Fruit fly (Drosophila melanogaster) whole organism, embryonic: ENCODE measurements around the gene CG14903.
A peak's percentile ranks its signal among the peaks of the same experiment; 100 is the strongest.

Experiments used
- Antp ChIP-seq: fragments of 200-800 bp; sonication (Bioruptor generic); optimal IDR thresholded peaks from 3 replicates; lab custom pipeline; 2016; ENCODE audit warnings: missing biosample characterization, missing genetic modification characterization
- Bgb ChIP-seq: fragments of 200-800 bp; sonication (Bioruptor generic); IDR thresholded peaks from 2 replicates; pipeline ENCODE4 v1.3.6; 2022; ENCODE audit warnings: missing biosample characterization, missing genetic modification characterization; ENCODE audit not compliant: partially characterized antibody
- CG10147 ChIP-seq: fragments of 200-800 bp; sonication (Bioruptor generic); optimal IDR thresholded peaks from 2 replicates; lab custom pipeline; 2019; ENCODE audit warnings: missing biosample characterization, mild to moderate bottlenecking, missing genetic modification characterization, moderate library complexity
- CG11093 ChIP-seq: fragments of 200-800 bp; sonication (Bioruptor generic); IDR thresholded peaks from 3 replicates; pipeline ENCODE4 v1.3.6; 2022; ENCODE audit warnings: missing biosample characterization, missing genetic modification characterization
- CG12236 ChIP-seq: fragments of 200-800 bp; sonication (Bioruptor generic); optimal IDR thresholded peaks from 2 replicates; lab custom pipeline; 2016; ENCODE audit warnings: missing biosample characterization, missing genetic modification characterization
- CG12942 ChIP-seq: fragments of 200-800 bp; sonication (Bioruptor generic); optimal IDR thresholded peaks from 3 replicates; lab custom pipeline; 2016; ENCODE audit warnings: missing biosample characterization, missing genetic modification characterization
- CG13424 ChIP-seq: fragments of 200-800 bp; sonication (Bioruptor generic); optimal IDR thresholded peaks from 2 replicates; lab custom pipeline; 2019; ENCODE audit warnings: missing biosample characterization, mild to moderate bottlenecking, missing genetic modification characterization, moderate library complexity
- CG17186 ChIP-seq: fragments of 200-800 bp; sonication (Bioruptor generic); optimal IDR thresholded peaks from 3 replicates; lab custom pipeline; 2017; ENCODE audit warnings: missing biosample characterization, missing genetic modification reagents, missing genetic modification characterization
- CG17385 ChIP-seq: fragments of 200-800 bp; sonication (Bioruptor generic); optimal IDR thresholded peaks from 3 replicates; lab custom pipeline; 2018; ENCODE audit warnings: missing biosample characterization, mild to moderate bottlenecking, missing genetic modification characterization
- CG17568 ChIP-seq: fragments of 200-800 bp; sonication (Bioruptor generic); optimal IDR thresholded peaks from 2 replicates; lab custom pipeline; 2018; ENCODE audit warnings: missing biosample characterization, mild to moderate bottlenecking, missing genetic modification characterization, moderate library complexity
- CG17829 ChIP-seq: fragments of 200-800 bp; optimal IDR thresholded peaks from 2 replicates; lab custom pipeline; 2019; ENCODE audit warnings: missing biosample characterization, mild to moderate bottlenecking, missing genetic modification characterization, moderate library complexity
- CG2712 ChIP-seq: fragments of 200-800 bp; optimal IDR thresholded peaks from 3 replicates; lab custom pipeline; 2019; ENCODE audit warnings: missing biosample characterization, mild to moderate bottlenecking, missing genetic modification characterization, moderate library complexity
- CG31388 ChIP-seq: fragments of 200-800 bp; sonication (Bioruptor generic); optimal IDR thresholded peaks from 2 replicates; lab custom pipeline; 2016; ENCODE audit warnings: missing biosample characterization, missing genetic modification characterization
- CG3407 ChIP-seq: fragments of 200-800 bp; sonication (Bioruptor generic); optimal IDR thresholded peaks from 2 replicates; lab custom pipeline; 2018; ENCODE audit warnings: missing biosample characterization, mild to moderate bottlenecking, missing genetic modification characterization
- CG4360 ChIP-seq: fragments of 200-800 bp; sonication (Bioruptor generic); IDR thresholded peaks from 2 replicates; pipeline ENCODE4 v1.3.6; 2022; ENCODE audit warnings: missing biosample characterization, missing genetic modification characterization
- CG5245 ChIP-seq: fragments of 200-800 bp; sonication (Bioruptor generic); optimal IDR thresholded peaks from 3 replicates; lab custom pipeline; 2016; ENCODE audit warnings: missing biosample characterization, missing genetic modification characterization
- CG6765 ChIP-seq: fragments of 200-800 bp; sonication (Bioruptor generic); optimal IDR thresholded peaks from 3 replicates; lab custom pipeline; 2017; ENCODE audit warnings: missing biosample characterization, mild to moderate bottlenecking, missing genetic modification characterization
- CG7372 ChIP-seq: fragments of 200-800 bp; sonication (Bioruptor generic); IDR thresholded peaks from 2 replicates; pipeline ENCODE4 v1.3.6; 2022; ENCODE audit warnings: missing biosample characterization, missing genetic modification characterization
- CHES-1-like ChIP-seq: fragments of 200-800 bp; sonication (Bioruptor generic); optimal IDR thresholded peaks from 2 replicates; lab custom pipeline; 2016; ENCODE audit warnings: missing biosample characterization, missing genetic modification characterization
- Dip2 ChIP-seq: fragments of 200-800 bp; sonication (Bioruptor generic); IDR thresholded peaks from 2 replicates; pipeline ENCODE4 v1.3.6; 2022; ENCODE audit warnings: missing biosample characterization, missing genetic modification characterization
- Doc2 ChIP-seq: fragments of 200-800 bp; sonication (Bioruptor generic); IDR thresholded peaks from 2 replicates; pipeline ENCODE4 v1.3.6; 2022; ENCODE audit warnings: missing biosample characterization, missing genetic modification characterization
- Drgx ChIP-seq: fragments of 200-800 bp; sonication (Bioruptor generic); IDR thresholded peaks from 2 replicates; pipeline ENCODE4 v1.3.6; 2022; ENCODE audit warnings: missing biosample characterization, missing genetic modification characterization
- Ets65A ChIP-seq: fragments of 200-800 bp; sonication (Bioruptor generic); peaks from one replicate; lab custom pipeline; 2016; ENCODE audit warnings: missing biosample characterization, missing genetic modification characterization
- GATAe ChIP-seq: fragments of 200-800 bp; sonication (Bioruptor generic); conservative IDR thresholded peaks from 2 replicates; pipeline ENCODE4 v1.3.6; 2022; ENCODE audit warnings: missing biosample characterization, missing genetic modification characterization
- Hmr ChIP-seq: fragments of 200-800 bp; sonication (Bioruptor generic); optimal IDR thresholded peaks from 3 replicates; lab custom pipeline; 2017; ENCODE audit warnings: mild to moderate bottlenecking, missing biosample characterization, missing genetic modification reagents, missing genetic modification characterization
- MBD-R2 ChIP-seq: fragments of 200-800 bp; sonication (Bioruptor generic); IDR thresholded peaks from 2 replicates; pipeline ENCODE4 v1.3.6; 2022; ENCODE audit warnings: missing biosample characterization, missing genetic modification characterization
- Mad ChIP-seq: fragments of 200-800 bp; sonication (Bioruptor generic); optimal IDR thresholded peaks from 2 replicates; lab custom pipeline; 2016; ENCODE audit warnings: missing biosample characterization, missing genetic modification characterization
- Med ChIP-seq: fragments of 200-800 bp; sonication (Bioruptor generic); peaks from one replicate; lab custom pipeline; 2016; ENCODE audit warnings: missing biosample characterization, missing genetic modification characterization, mild to moderate bottlenecking, inconsistent platforms, moderate library complexity
- Myb ChIP-seq: fragments of 200-800 bp; sonication (Bioruptor generic); optimal IDR thresholded peaks from 2 replicates; lab custom pipeline; 2016; ENCODE audit warnings: missing biosample characterization, missing genetic modification characterization
- Nf-YB ChIP-seq: fragments of 200-800 bp; sonication (Bioruptor generic); optimal IDR thresholded peaks from 3 replicates; lab custom pipeline; 2019; ENCODE audit warnings: missing biosample characterization, mild to moderate bottlenecking, missing genetic modification characterization, moderate library complexity
- PHDP ChIP-seq: fragments of 200-800 bp; sonication (Bioruptor generic); optimal IDR thresholded peaks from 3 replicates; lab custom pipeline; 2018; ENCODE audit warnings: missing biosample characterization, mild to moderate bottlenecking, missing genetic modification characterization, moderate library complexity
- Ravus ChIP-seq: fragments of 200-800 bp; sonication (Bioruptor generic); IDR thresholded peaks from 2 replicates; pipeline ENCODE4 v1.3.6; 2022; ENCODE audit warnings: missing biosample characterization, missing genetic modification characterization
- Side ChIP-seq: fragments of 200-800 bp; sonication (Bioruptor generic); optimal IDR thresholded peaks from 2 replicates; lab custom pipeline; 2016; ENCODE audit warnings: missing biosample characterization, missing genetic modification characterization
- Tbp ChIP-seq: fragments of >200 bp; optimal IDR thresholded peaks from 2 replicates; lab custom pipeline; 2018; ENCODE audit warnings: missing biosample characterization, missing genetic modification characterization
- bsh ChIP-seq, 2 experiments: fragments of 200-800 bp; sonication (Bioruptor generic); optimal IDR thresholded peaks; 2 replicates each; lab custom pipeline; 2017 to 2018; ENCODE audit warnings: mild to moderate bottlenecking in 2 of 2, missing biosample characterization in 2 of 2, missing genetic modification characterization in 2 of 2, moderate library complexity in 1 of 2
- croc ChIP-seq: fragments of 200-800 bp; sonication (Bioruptor generic); conservative IDR thresholded peaks from 3 replicates; pipeline ENCODE4 v1.3.6; 2022; ENCODE audit warnings: missing biosample characterization, missing genetic modification characterization
- cwo ChIP-seq: fragments of 200-800 bp; sonication (Bioruptor generic); optimal IDR thresholded peaks from 3 replicates; lab custom pipeline; 2017; ENCODE audit warnings: missing biosample characterization, missing genetic modification characterization, mild to moderate bottlenecking, moderate library complexity, missing genetic modification reagents
- dati ChIP-seq: fragments of 200-800 bp; sonication (Bioruptor generic); IDR thresholded peaks from 2 replicates; pipeline ENCODE4 v1.3.6; 2022; ENCODE audit warnings: missing biosample characterization, missing genetic modification characterization
- esg ChIP-seq: fragments of 200-800 bp; sonication (Bioruptor generic); conservative IDR thresholded peaks from 2 replicates; pipeline ENCODE4 v1.3.6; 2022; ENCODE audit warnings: missing biosample characterization, missing genetic modification characterization
- gt ChIP-seq: fragments of 200-800 bp; sonication (Bioruptor generic); IDR thresholded peaks from 2 replicates; pipeline ENCODE4 v1.3.6; 2022; ENCODE audit warnings: missing biosample characterization, missing genetic modification characterization
- ind ChIP-seq: fragments of 200-800 bp; sonication (Bioruptor generic); optimal IDR thresholded peaks from 3 replicates; lab custom pipeline; 2016; ENCODE audit warnings: missing biosample characterization, missing genetic modification characterization
- jumu ChIP-seq: fragments of 200-800 bp; sonication (Bioruptor generic); optimal IDR thresholded peaks from 3 replicates; lab custom pipeline; 2016; ENCODE audit warnings: missing biosample characterization, missing genetic modification characterization
- kay ChIP-seq: fragments of 200-800 bp; sonication (Bioruptor generic); optimal IDR thresholded peaks from 2 replicates; lab custom pipeline; 2016; ENCODE audit warnings: missing biosample characterization, missing genetic modification characterization
- odd ChIP-seq: fragments of 200-800 bp; sonication (Bioruptor generic); optimal IDR thresholded peaks from 2 replicates; lab custom pipeline; 2017; ENCODE audit warnings: missing biosample characterization, mild to moderate bottlenecking, missing genetic modification characterization
- pan ChIP-seq, 4 experiments: fragments of >200 bp in 3 of 4; fragments of 200-800 bp in 1 of 4; sonication (Bioruptor generic) in 1 of 4; optimal IDR thresholded peaks in 3 of 4; IDR thresholded peaks in 1 of 4; 2 replicates each; pipeline versions ENCODE4 v1.3.6 to Lab custom; 2017 to 2022; ENCODE audit warnings: missing biosample characterization in 2 of 4, missing genetic modification characterization in 2 of 4, mixed read lengths in 1 of 4
- phol ChIP-seq: fragments of 200-800 bp; sonication (Bioruptor generic); optimal IDR thresholded peaks from 3 replicates; lab custom pipeline; 2018; ENCODE audit warnings: missing biosample characterization, mild to moderate bottlenecking, missing genetic modification characterization, moderate library complexity
- pros ChIP-seq: fragments of 200-800 bp; sonication (Bioruptor generic); optimal IDR thresholded peaks from 3 replicates; lab custom pipeline; 2019; ENCODE audit warnings: missing biosample characterization, mild to moderate bottlenecking, missing genetic modification characterization, moderate library complexity
- so ChIP-seq: fragments of 200-800 bp; sonication (Bioruptor generic); IDR thresholded peaks from 3 replicates; pipeline ENCODE4 v1.3.6; 2022; ENCODE audit warnings: missing biosample characterization, missing genetic modification characterization
- sqz ChIP-seq: fragments of 200-800 bp; sonication (Bioruptor generic); optimal IDR thresholded peaks from 3 replicates; lab custom pipeline; 2018; ENCODE audit warnings: missing biosample characterization, mild to moderate bottlenecking, missing genetic modification characterization
- tna ChIP-seq: fragments of 200-800 bp; sonication (Bioruptor generic); IDR thresholded peaks from 2 replicates; pipeline ENCODE4 v1.3.6; 2022; ENCODE audit warnings: missing biosample characterization, missing genetic modification characterization; ENCODE audit not compliant: partially characterized antibody
- toy ChIP-seq: fragments of 200-800 bp; sonication (Bioruptor generic); IDR thresholded peaks from 2 replicates; pipeline ENCODE4 v1.3.6; 2022; ENCODE audit warnings: missing biosample characterization, missing genetic modification characterization

CG14903 gene

DNA sequence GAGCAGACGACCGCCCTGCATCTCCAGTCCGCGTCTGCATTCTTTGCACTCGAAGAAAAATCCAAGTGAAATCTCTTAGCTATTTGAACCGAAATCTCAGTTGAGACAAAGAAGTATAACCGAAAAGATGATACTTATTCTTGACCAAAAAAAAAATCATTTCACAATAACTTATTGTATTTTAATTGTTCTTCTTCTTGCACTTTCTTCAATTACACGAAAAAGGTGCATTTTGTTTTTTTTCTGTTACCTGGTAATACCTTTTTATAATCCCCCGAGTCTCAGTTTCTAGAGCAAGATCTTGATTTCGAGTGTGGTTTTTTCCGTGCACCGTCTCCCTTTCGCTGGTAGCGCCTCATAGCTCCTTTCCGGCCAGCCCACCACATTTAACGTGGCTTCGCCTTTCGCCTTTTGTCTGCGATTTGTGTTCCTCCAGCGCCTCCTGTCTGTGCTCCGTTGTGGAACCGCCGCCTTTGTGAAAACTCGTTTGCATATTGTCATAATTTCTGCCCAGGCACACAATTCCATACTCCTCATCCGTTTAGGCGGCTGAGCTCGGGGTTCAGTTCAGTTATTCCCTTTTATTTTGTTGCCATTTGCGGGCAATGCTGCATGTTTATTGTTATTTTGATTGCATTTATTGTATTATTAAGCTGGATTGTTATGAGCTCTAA is 46.7 kb downstream of the CG14903 start (continued):
- TF ChIP-seq Hmr (GFP tag; lab: Kevin White, UChicago) (no peak), CG12236 (GFP tag; lab: Kevin White, UChicago) (no peak), CG17829 (tag; lab: Kevin White, UChicago) (no peak), CG13424 (tag; lab: Kevin White, UChicago) (no peak), ind (no peak), croc (GFP tag; lab: Robert Waterston, UW) (no peak), Antp (GFP tag; lab: Kevin White, UChicago) (no peak), GATAe (no peak), kay (GFP tag; lab: Kevin White, UChicago) (no peak), Myb (GFP tag; lab: Kevin White, UChicago) (no peak), PHDP (tag; lab: Kevin White, UChicago) (no peak), phol (tag; lab: Kevin White, UChicago) (peak; percentile 5), CG7372 (GFP tag; lab: Robert Waterston, UW) (no peak), pan (optimal IDR thresholded peaks at IDR 0.05; lab: Kevin White, UChicago) (no peak), pan (GFP tag; optimal IDR thresholded peaks at IDR 0.05 in 1 of 2, IDR thresholded peaks at IDR 0.05 in 1 of 2) (no peak), Nf-YB (GFP tag; lab: Kevin White, UChicago) (no peak), Med (GFP tag; lab: Kevin White, UChicago) (peak; percentile 18), CG10147 (no peak), esg (GFP tag; lab: Robert Waterston, UW) (no peak), gt (GFP tag; lab: Robert Waterston, UW) (no peak), toy (GFP tag; lab: Robert Waterston, UW) (no peak), CHES-1-like (GFP tag; lab: Kevin White, UChicago) (no peak), bsh (GFP tag; optimal IDR thresholded peaks at IDR 0.05; lab: Kevin White, UChicago) (peak in 1 of 2 experiments; percentile 66), jumu (GFP tag; lab: Kevin White, UChicago) (no peak), CG4360 (GFP tag; lab: Robert Waterston, UW) (no peak), Drgx (no peak), CG17385 (GFP tag; lab: Kevin White, UChicago) (peak; percentile 3), CG3407 (GFP tag; lab: Kevin White, UChicago) (no peak), MBD-R2 (GFP tag; lab: Robert Waterston, UW) (no peak), CG31388 (GFP tag; lab: Kevin White, UChicago) (no peak), CG5245 (GFP tag; lab: Kevin White, UChicago) (no peak), Tbp (GFP tag; lab: Kevin White, UChicago) (no peak), Doc2 (GFP tag; lab: Robert Waterston, UW) (no peak), cwo (GFP tag; lab: Kevin White, UChicago) (no peak), Ravus (no peak), so (GFP tag; lab: Robert Waterston, UW) (no peak), Ets65A (GFP tag; lab: Kevin White, UChicago) (peak; percentile 90), odd (no peak), CG2712 (no peak), Dip2 (GFP tag; lab: Robert Waterston, UW) (no peak), CG17568 (GFP tag; lab: Kevin White, UChicago) (no peak), sqz (GFP tag; lab: Kevin White, UChicago) (peak; percentile 32), tna (no peak), dati (no peak), Side (GFP tag; lab: Kevin White, UChicago) (no peak), Mad (GFP tag; lab: Kevin White, UChicago) (no peak), CG12942 (no peak), CG6765 (no peak), pros (GFP tag; lab: Kevin White, UChicago) (peak; percentile 48), Bgb (GFP tag; lab: Robert Waterston, UW) (no peak), CG17186 (GFP tag; lab: Kevin White, UChicago) (no peak), CG11093 (GFP tag; lab: Robert Waterston, UW) (no peak)
